Fruit fly (Drosophila melanogaster) whole organism: ENCODE results near the gene lmd.

ENCODE experiments used
- CG8478 ChIP-seq: fragments of >200 bp; optimal IDR thresholded peaks from 2 replicates; lab custom pipeline; 2018; ENCODE audit warnings: inconsistent platforms
- Dll ChIP-seq: fragments of >200 bp; optimal IDR thresholded peaks from 2 replicates; lab custom pipeline; 2017
- EcR ChIP-seq, 2 experiments: fragments of >200 bp; optimal IDR thresholded peaks; 2 replicates each; lab custom pipeline; 2017; ENCODE audit warnings: missing biosample characterization in 2 of 2, missing genetic modification characterization in 2 of 2, missing genetic modification reagents in 2 of 2
- pan ChIP-seq: fragments of >200 bp; optimal IDR thresholded peaks from 2 replicates; lab custom pipeline; 2017
- psq ChIP-seq: fragments of >200 bp; optimal IDR thresholded peaks from 2 replicates; lab custom pipeline; 2017
- usp ChIP-seq: fragments of >200 bp; optimal IDR thresholded peaks from 2 replicates; lab custom pipeline; 2017; ENCODE audit warnings: missing biosample characterization, missing genetic modification characterization, mixed read lengths

DNA sequence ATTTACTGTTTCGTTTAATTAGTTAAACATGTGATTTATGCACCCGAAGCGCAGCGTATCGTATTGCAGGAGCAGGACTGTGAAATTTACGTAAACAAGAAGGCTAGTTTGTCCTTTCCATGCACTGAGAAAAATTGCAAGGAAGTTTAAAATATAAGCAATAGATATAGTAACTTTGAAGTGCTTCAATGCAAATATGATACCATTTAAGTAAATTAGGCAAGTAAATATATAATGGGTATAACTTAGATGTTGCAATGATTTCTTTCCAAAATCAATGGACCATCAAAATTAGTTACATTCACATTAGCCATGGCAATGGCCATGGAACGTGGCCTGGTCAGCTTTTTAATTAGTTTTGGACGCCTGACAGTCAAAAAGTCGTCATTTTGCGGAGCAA, 4.4 kb upstream of the lmd start:
- TF ChIP-seq psq (lab: Kevin White, UChicago) (no peak), pan (lab: Kevin White, UChicago) (no peak), usp (GFP tag; lab: Kevin White, UChicago) (no peak), Dll (no peak), EcR (GFP tag; optimal IDR thresholded peaks at IDR 0.05; lab: Kevin White, UChicago) (no peak), CG8478 (lab: Kevin White, UChicago) (no peak)
